Worm (Caenorhabditis elegans) whole organism, L3 larva: ENCODE measurements around the gene cdk-4.
A peak's percentile ranks its signal among the peaks of the same experiment; 100 is the strongest.

Experiments
- aly-2 ChIP-seq: fragments of 150-350 bp; optimal IDR thresholded peaks from 2 replicates; lab custom pipeline; 2014; ENCODE audit warnings: missing biosample characterization, missing genetic modification characterization
- ama-1 ChIP-seq: fragments of 150-350 bp; optimal IDR thresholded peaks from 2 replicates; lab custom pipeline; 2018
- ceh-16 ChIP-seq: sonication (generic microtip); optimal IDR thresholded peaks from 2 replicates; lab custom pipeline; 2017; ENCODE audit warnings: missing biosample characterization, missing genetic modification characterization
- ceh-28 ChIP-seq: fragments of 150-350 bp; optimal IDR thresholded peaks from 2 replicates; lab custom pipeline; 2014; ENCODE audit warnings: missing biosample characterization, missing genetic modification reagents, missing genetic modification characterization
- ceh-82 ChIP-seq: fragments of 150-350 bp; optimal IDR thresholded peaks from 2 replicates; lab custom pipeline; 2014; ENCODE audit warnings: missing biosample characterization, missing genetic modification characterization
- ceh-9 ChIP-seq: sonication (generic microtip); optimal IDR thresholded peaks from 2 replicates; lab custom pipeline; 2018; ENCODE audit warnings: missing biosample characterization, missing genetic modification characterization
- daf-12 ChIP-seq: fragments of 150-350 bp; optimal IDR thresholded peaks from 2 replicates; lab custom pipeline; 2014; ENCODE audit warnings: missing biosample characterization, missing genetic modification reagents, missing genetic modification characterization
- egl-27 ChIP-seq: sonication (generic microtip); optimal IDR thresholded peaks from 4 replicates; lab custom pipeline; 2017; ENCODE audit warnings: missing biosample characterization, missing genetic modification reagents, missing genetic modification characterization
- egl-5 ChIP-seq: fragments of 150-350 bp; optimal IDR thresholded peaks from 2 replicates; lab custom pipeline; 2017; ENCODE audit warnings: missing biosample characterization, missing genetic modification reagents, missing genetic modification characterization, inconsistent platforms
- elt-1 ChIP-seq: fragments of 150-350 bp; optimal IDR thresholded peaks from 2 replicates; lab custom pipeline; 2014; ENCODE audit warnings: missing biosample characterization, missing genetic modification characterization
- elt-2 ChIP-seq: sonication (generic microtip); optimal IDR thresholded peaks from 2 replicates; lab custom pipeline; 2016; ENCODE audit warnings: missing genetic modification reagents, mild to moderate bottlenecking, missing genetic modification characterization, missing compliant biosample characterization
- elt-3 ChIP-seq, 3 experiments: fragments of 150-350 bp in 1 of 3; sonication (generic microtip) in 2 of 3; optimal IDR thresholded peaks; 2 replicates in 2 of 3; 4 replicates in 1 of 3; lab custom pipeline; 2014 to 2017; ENCODE audit warnings: missing biosample characterization in 3 of 3, missing genetic modification characterization in 3 of 3
- eor-1 ChIP-seq, 2 experiments: fragments of 150-350 bp; optimal IDR thresholded peaks; 2 replicates each; lab custom pipeline; 2014 to 2018; ENCODE audit warnings: missing biosample characterization in 2 of 2, missing genetic modification characterization in 2 of 2
- fkh-10 ChIP-seq: sonication (generic microtip); optimal IDR thresholded peaks from 2 replicates; lab custom pipeline; 2017; ENCODE audit warnings: missing biosample characterization, missing genetic modification reagents, missing genetic modification characterization
- fos-1 ChIP-seq: fragments of 150-350 bp; optimal IDR thresholded peaks from 2 replicates; lab custom pipeline; 2014; ENCODE audit warnings: missing biosample characterization, missing genetic modification characterization
- hmg-11 ChIP-seq: sonication (generic microtip); optimal IDR thresholded peaks from 2 replicates; lab custom pipeline; 2016; ENCODE audit warnings: missing genetic modification characterization, missing compliant biosample characterization
- jun-1 ChIP-seq: fragments of 150-350 bp; optimal IDR thresholded peaks from 2 replicates; lab custom pipeline; 2014; ENCODE audit warnings: missing biosample characterization, missing genetic modification reagents, missing genetic modification characterization
- lin-15B ChIP-seq: fragments of 150-350 bp; optimal IDR thresholded peaks from 2 replicates; lab custom pipeline; 2014; ENCODE audit warnings: missing biosample characterization, missing genetic modification characterization
- lin-39 ChIP-seq: fragments of 150-350 bp; optimal IDR thresholded peaks from 2 replicates; lab custom pipeline; 2018; ENCODE audit warnings: missing biosample characterization, missing genetic modification reagents, missing genetic modification characterization
- lsy-12 ChIP-seq: sonication (generic microtip); optimal IDR thresholded peaks from 2 replicates; lab custom pipeline; 2016; ENCODE audit warnings: mild to moderate bottlenecking, missing genetic modification characterization, missing compliant biosample characterization
- mml-1 ChIP-seq: fragments of 150-350 bp; sonication (generic microtip); optimal IDR thresholded peaks from 3 replicates; lab custom pipeline; 2014; ENCODE audit warnings: missing biosample characterization, missing genetic modification characterization
- nfya-1 ChIP-seq: sonication (generic microtip); optimal IDR thresholded peaks from 2 replicates; lab custom pipeline; 2017; ENCODE audit warnings: missing genetic modification characterization, mild to moderate bottlenecking, missing compliant biosample characterization, antibody characterized with exemption, moderate library complexity; ENCODE audit not compliant: insufficient read depth
- nhr-237 ChIP-seq: fragments of 150-350 bp; optimal IDR thresholded peaks from 2 replicates; lab custom pipeline; 2014; ENCODE audit warnings: missing biosample characterization, missing genetic modification characterization
- nhr-25 ChIP-seq: sonication (generic microtip); optimal IDR thresholded peaks from 2 replicates; lab custom pipeline; 2017; ENCODE audit warnings: missing biosample characterization, missing genetic modification characterization
- nhr-28 ChIP-seq: fragments of 150-350 bp; optimal IDR thresholded peaks from 2 replicates; lab custom pipeline; 2014; ENCODE audit warnings: missing biosample characterization, missing genetic modification characterization
- nhr-43 ChIP-seq: sonication (generic microtip); optimal IDR thresholded peaks from 2 replicates; lab custom pipeline; 2016; ENCODE audit warnings: mild to moderate bottlenecking, missing genetic modification characterization, missing compliant biosample characterization; ENCODE audit not compliant: poor library complexity, severe bottlenecking
- nhr-67 ChIP-seq: fragments of 150-350 bp; optimal IDR thresholded peaks from 2 replicates; lab custom pipeline; 2014; ENCODE audit warnings: missing biosample characterization, missing genetic modification characterization
- pha-4 ChIP-seq: fragments of 150-350 bp; optimal IDR thresholded peaks from 2 replicates; lab custom pipeline; 2014; ENCODE audit warnings: missing biosample characterization, missing genetic modification reagents, missing genetic modification characterization
- pqm-1 ChIP-seq: fragments of 150-350 bp; optimal IDR thresholded peaks from 2 replicates; lab custom pipeline; 2017; ENCODE audit warnings: missing biosample characterization, missing genetic modification characterization, inconsistent platforms
- sea-2 ChIP-seq: fragments of 150-350 bp; sonication (generic microtip); optimal IDR thresholded peaks from 4 replicates; lab custom pipeline; 2014; ENCODE audit warnings: missing biosample characterization, missing genetic modification reagents, missing genetic modification characterization
- snpc-4 ChIP-seq: fragments of 150-350 bp; optimal IDR thresholded peaks from 2 replicates; lab custom pipeline; 2014; ENCODE audit warnings: missing biosample characterization, missing genetic modification characterization
- tbx-2 ChIP-seq: sonication (generic microtip); optimal IDR thresholded peaks from 2 replicates; lab custom pipeline; 2016; ENCODE audit warnings: mild to moderate bottlenecking, missing genetic modification characterization, missing compliant biosample characterization
- unc-39 ChIP-seq: sonication (generic microtip); optimal IDR thresholded peaks from 4 replicates; lab custom pipeline; 2017; ENCODE audit warnings: missing biosample characterization, missing genetic modification characterization
- unc-62 ChIP-seq: fragments of 150-350 bp; sonication (generic microtip); optimal IDR thresholded peaks from 4 replicates; lab custom pipeline; 2014; ENCODE audit warnings: missing biosample characterization, missing genetic modification reagents, missing genetic modification characterization
- zag-1 ChIP-seq: fragments of 150-350 bp; optimal IDR thresholded peaks from 2 replicates; lab custom pipeline; 2014; ENCODE audit warnings: missing biosample characterization, missing genetic modification characterization
- ztf-11 ChIP-seq: fragments of 150-350 bp; optimal IDR thresholded peaks from 2 replicates; lab custom pipeline; 2014; ENCODE audit warnings: missing biosample characterization, missing genetic modification characterization
- ztf-4 ChIP-seq: fragments of 150-350 bp; optimal IDR thresholded peaks from 2 replicates; lab custom pipeline; 2014; ENCODE audit warnings: missing biosample characterization, missing genetic modification characterization

Gene cdk-4

ce11 chrX:13514384-13514783 is 4.3 kb downstream of the cdk-4 start (continued):
- TF ChIP-seq nhr-237 (no peak), ztf-4 (tag; lab: Kevin White, UChicago) (no peak), aly-2 (peak; percentile 61), lin-39 (tag; lab: Kevin White, UChicago) (peak; percentile 69), nhr-28 (tag; lab: Kevin White, UChicago) (no peak), unc-62 (GFP tag; lab: Kevin White, UChicago) (no peak), nhr-25 (tag; lab: Kevin White, UChicago) (peak; percentile 75), fos-1 (tag; lab: Kevin White, UChicago) (peak; percentile 27), zag-1 (tag; lab: Kevin White, UChicago) (no peak), ceh-28 (tag; lab: Kevin White, UChicago) (peak; percentile 98), ceh-9 (tag; lab: Kevin White, UChicago) (no peak), egl-5 (tag; lab: Kevin White, UChicago) (peak; percentile 42), eor-1 (tag; optimal IDR thresholded peaks at IDR 0.05; lab: Kevin White, UChicago) (peak in 1 of 2 experiments; percentile 80), daf-12 (tag; lab: Kevin White, UChicago) (peak; percentile 4), ceh-16 (tag; lab: Kevin White, UChicago) (peak; percentile 53)

ce11 chrX:13511796-13512195 is 6.9 kb downstream of the cdk-4 start:
- TF ChIP-seq nfya-1: peak; percentile 20
- TF ChIP-seq tbx-2 (tag; lab: Kevin White, UChicago): peak; percentile 44
- peak; percentile 5 for TF ChIP-seq egl-27 (tag; lab: Kevin White, UChicago)
- peak; percentile 40 for TF ChIP-seq lsy-12 (tag; lab: Kevin White, UChicago)
- peak; percentile 29 for TF ChIP-seq elt-2
- peak; percentile 13 for TF ChIP-seq pha-4 (tag; lab: Kevin White, UChicago)
- peak; percentile 32 for TF ChIP-seq nhr-25 (tag; lab: Kevin White, UChicago)
- TF ChIP-seq ama-1: no peak
- no peak for TF ChIP-seq mml-1 (tag; lab: Kevin White, UChicago)
- peak; percentile 81 for TF ChIP-seq hmg-11 (tag; lab: Kevin White, UChicago)
- TF ChIP-seq lin-39 (tag; lab: Kevin White, UChicago): peak; percentile 22
- no peak for TF ChIP-seq ceh-16 (tag; lab: Kevin White, UChicago)
- TF ChIP-seq snpc-4 (tag; lab: Kevin White, UChicago): peak; percentile 26
- peak; percentile 77 for TF ChIP-seq nhr-43 (tag; lab: Kevin White, UChicago)
- peak; percentile 27 for TF ChIP-seq ceh-82 (tag; lab: Kevin White, UChicago)
- no peak for TF ChIP-seq ztf-11 (tag; lab: Kevin White, UChicago)
- TF ChIP-seq pqm-1 (tag; lab: Kevin White, UChicago): peak; percentile 17
- peak; percentile 23 for TF ChIP-seq jun-1

ce11 chrX:13510997-13511396 is 7.7 kb downstream of the cdk-4 start, which contains the start of gene col-185:
Gene col-185, minus strand, starts transcription at chrX:13511097.
- no peak for TF ChIP-seq nhr-43 (tag; lab: Kevin White, UChicago)
- TF ChIP-seq unc-39 (tag; lab: Kevin White, UChicago): no peak
- TF ChIP-seq snpc-4 (tag; lab: Kevin White, UChicago): no peak
- TF ChIP-seq pha-4 (tag; lab: Kevin White, UChicago): no peak
- no peak for TF ChIP-seq fkh-10
- no peak for TF ChIP-seq hmg-11 (tag; lab: Kevin White, UChicago)
- TF ChIP-seq jun-1: no peak
- TF ChIP-seq nfya-1: no peak
- no peak for TF ChIP-seq ceh-82 (tag; lab: Kevin White, UChicago)
- no peak for TF ChIP-seq lin-15B (tag; lab: Kevin White, UChicago)
- TF ChIP-seq pqm-1 (tag; lab: Kevin White, UChicago): no peak
- TF ChIP-seq lsy-12 (tag; lab: Kevin White, UChicago): no peak
- no peak for TF ChIP-seq nhr-67 (tag; lab: Kevin White, UChicago)
- no peak for TF ChIP-seq sea-2
- no peak for TF ChIP-seq elt-1 (tag; lab: Kevin White, UChicago)

- TF ChIP-seq elt-3 (tag; optimal IDR thresholded peaks at IDR 0.05; lab: Kevin White, UChicago) (no peak), daf-12 (tag; lab: Kevin White, UChicago) (no peak), nhr-28 (tag; lab: Kevin White, UChicago) (no peak), ztf-11 (tag; lab: Kevin White, UChicago) (no peak), sea-2 (no peak), fkh-10 (no peak), eor-1 (tag; optimal IDR thresholded peaks at IDR 0.05; lab: Kevin White, UChicago) (no peak)
These were observed 8.4 kb downstream of the cdk-4 start for ce11 chrX:13510234-13510837.
